Fruit fly (Drosophila melanogaster): ENCODE data around the gene CG11857.

Gene CG11857

DNA sequence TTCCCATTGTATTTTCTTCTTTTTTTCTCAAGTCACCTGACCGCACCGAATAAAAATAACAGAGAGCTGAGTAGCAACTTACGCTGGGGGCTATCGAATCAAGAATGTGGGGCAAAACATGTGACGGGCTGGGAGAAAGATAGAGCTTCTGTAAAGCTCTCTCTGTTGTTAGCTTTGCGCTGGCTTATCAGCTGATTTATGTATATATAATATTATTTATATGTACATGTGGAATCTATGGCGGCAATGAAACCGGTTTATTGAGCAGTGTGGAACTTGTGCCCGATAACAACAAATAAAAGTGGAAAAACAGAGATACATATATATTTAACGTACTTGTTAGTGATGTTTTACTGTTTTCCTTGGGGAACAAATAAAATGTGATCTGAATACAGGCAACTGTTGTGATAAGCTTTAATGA is 34.2 kb downstream of the CG11857 start, which contains the start of gene CG31098 (continued):
- TF ChIP-seq ro (GFP tag; IDR thresholded peaks at IDR 0.05) (no peak), Abd-B (GFP tag; optimal IDR thresholded peaks at IDR 0.05) (no peak), mirr (GFP tag; optimal IDR thresholded peaks at IDR 0.05) (peak; percentile 76), CG18599 (GFP tag; optimal IDR thresholded peaks at IDR 0.05) (peak; percentile 48), wek (GFP tag; optimal IDR thresholded peaks at IDR 0.05) (peak; percentile 40), CG34376 (GFP tag; optimal IDR thresholded peaks at IDR 0.05) (peak; percentile 87), CrebB (tag; optimal IDR thresholded peaks at IDR 0.05) (peak; percentile 53), CG10209 (GFP tag; optimal IDR thresholded peaks at IDR 0.05) (no peak), CG17568 (GFP tag; optimal IDR thresholded peaks at IDR 0.05) (peak; percentile 63), Dp (GFP tag; optimal IDR thresholded peaks at IDR 0.05) (no peak), bbx (GFP tag; IDR thresholded peaks at IDR 0.05; ENCODE audit: partially characterized antibody) (no peak), Dip2 (GFP tag; IDR thresholded peaks at IDR 0.05) (no peak), sens (GFP tag) (peak; percentile 20), Kr (GFP tag; optimal IDR thresholded peaks at IDR 0.05) (no peak), CG13424 (tag; optimal IDR thresholded peaks at IDR 0.05) (peak; percentile 12), CG13894 (tag; optimal IDR thresholded peaks at IDR 0.05) (peak; percentile 51), lilli (GFP tag; optimal IDR thresholded peaks at IDR 0.05) (no peak), pfk (GFP tag; optimal IDR thresholded peaks at IDR 0.05) (peak; percentile 47), Chrac-16 (GFP tag; optimal IDR thresholded peaks at IDR 0.05) (no peak), HmgD (GFP tag; optimal IDR thresholded peaks at IDR 0.05) (no peak), PHDP (tag; optimal IDR thresholded peaks at IDR 0.05) (peak; percentile 60), corto (GFP tag; optimal IDR thresholded peaks at IDR 0.05) (peak; percentile 61), CG1233 (GFP tag; optimal IDR thresholded peaks at IDR 0.05) (no peak), Pdp1 (GFP tag; optimal IDR thresholded peaks at IDR 0.05) (peak in 1 of 2 experiments; percentile 39), CG18476 (GFP tag; optimal IDR thresholded peaks at IDR 0.05) (no peak), CG2889 (GFP tag; IDR thresholded peaks at IDR 0.05) (no peak), Trl (optimal IDR thresholded peaks at IDR 0.05) (peak; percentile 47 to 51), Trl (GFP tag; optimal IDR thresholded peaks at IDR 0.05) (no peak), Deaf1 (tag; optimal IDR thresholded peaks at IDR 0.05) (no peak), Ssrp (tag; optimal IDR thresholded peaks at IDR 0.05) (no peak), scrt (GFP tag; optimal IDR thresholded peaks at IDR 0.05) (peak; percentile 30), Mad (GFP tag; optimal IDR thresholded peaks at IDR 0.05) (no peak), Neu2 (GFP tag; optimal IDR thresholded peaks at IDR 0.05; ENCODE audit: borderline replicate concordance) (no peak), CG2202 (tag; optimal IDR thresholded peaks at IDR 0.05) (no peak), HmgZ (tag; optimal IDR thresholded peaks at IDR 0.05) (peak; percentile 20), Hmr (GFP tag; optimal IDR thresholded peaks at IDR 0.05) (peak; percentile 35), CG12219 (GFP tag; optimal IDR thresholded peaks at IDR 0.05) (peak; percentile 2), phol (tag; optimal IDR thresholded peaks at IDR 0.05) (no peak), B-H2 (GFP tag; optimal IDR thresholded peaks at IDR 0.05) (peak; percentile 61), ab (GFP tag; optimal IDR thresholded peaks at IDR 0.05) (no peak), odd (GFP tag; optimal IDR thresholded peaks at IDR 0.05) (peak; percentile 53), eve (GFP tag; optimal IDR thresholded peaks at IDR 0.05) (peak in 1 of 2 experiments; percentile 18), grau (tag; optimal IDR thresholded peaks at IDR 0.05) (peak; percentile 84), Adf1 (GFP tag; IDR thresholded peaks at IDR 0.05) (no peak), pzg (GFP tag; optimal IDR thresholded peaks at IDR 0.05) (no peak), CG14965 (GFP tag; optimal IDR thresholded peaks at IDR 0.05; ENCODE audit: borderline replicate concordance) (no peak), CG6854 (GFP tag; optimal IDR thresholded peaks at IDR 0.05) (peak; percentile 41), MTF-1 (GFP tag; optimal IDR thresholded peaks at IDR 0.05; ENCODE audit: borderline replicate concordance) (peak; percentile 33), ci (GFP tag; IDR thresholded peaks at IDR 0.05) (peak; percentile 22; the same call in 1 of the 3 replicates), gcm2 (GFP tag; optimal IDR thresholded peaks at IDR 0.05) (no peak)
